Worm (Caenorhabditis elegans): ENCODE results near the gene K07B1.4.

DNA sequence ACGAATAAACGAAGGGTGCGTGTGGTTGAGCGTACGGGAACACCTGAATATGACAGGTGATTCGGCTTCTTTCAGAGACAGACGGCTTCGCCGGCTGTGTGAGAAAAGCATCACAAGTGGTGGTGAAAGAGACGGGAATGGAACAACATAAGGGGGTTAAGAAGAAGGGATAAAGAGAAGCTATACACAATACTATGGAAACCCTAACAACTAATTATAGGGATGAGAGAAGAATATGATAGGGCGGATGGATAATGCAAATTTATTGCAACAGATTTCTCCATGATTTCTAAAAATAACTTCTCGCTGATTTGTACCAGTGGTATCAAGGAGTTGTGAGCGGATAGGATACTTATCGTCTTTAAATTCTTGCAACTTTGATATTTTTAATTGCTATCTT lies 46.7 kb upstream of the K07B1.4 start, which contains the start of gene hlh-10:
- TF ChIP-seq snpc-4 (tag; optimal IDR thresholded peaks at IDR 0.05) (no peak), lin-13 (tag; optimal IDR thresholded peaks at IDR 0.05) (no peak), pha-4 (tag; optimal IDR thresholded peaks at IDR 0.05) (no peak)
